Worm (Caenorhabditis elegans): ENCODE data around the gene clec-158.

clec-158 gene

ce11 chrIII:6816930-6817329 lies 42.5 kb downstream of the clec-158 start, which contains the start of gene F28F5.4:
Gene F28F5.4, minus strand, starts transcription at chrIII:6817033.
- TF ChIP-seq hlh-30 (tag; optimal IDR thresholded peaks at IDR 0.05; ENCODE audit: insufficient read depth), result no peak
- no peak for TF ChIP-seq F13H6.1 (tag; optimal IDR thresholded peaks at IDR 0.05)
- TF ChIP-seq ceh-19 (GFP tag; optimal IDR thresholded peaks at IDR 0.05), result no peak
- TF ChIP-seq Y22D7AL.16 (tag; optimal IDR thresholded peaks at IDR 0.05), result no peak
- TF ChIP-seq dmd-4 (tag; optimal IDR thresholded peaks at IDR 0.05; ENCODE audit: borderline replicate concordance), result no peak
- no peak for TF ChIP-seq sox-2 (GFP tag; IDR thresholded peaks at IDR 0.05)
- TF ChIP-seq fkh-10 (GFP tag; optimal IDR thresholded peaks at IDR 0.05), result no peak
- TF ChIP-seq sox-4 (tag; optimal IDR thresholded peaks at IDR 0.05), result no peak
- no peak for TF ChIP-seq zip-5 (tag; optimal IDR thresholded peaks at IDR 0.05)
- TF ChIP-seq unc-3 (GFP tag; conservative IDR thresholded peaks at IDR 0.05), result no peak
- TF ChIP-seq unc-3 (tag; optimal IDR thresholded peaks at IDR 0.05), result no peak
- no peak for TF ChIP-seq sdc-2 (tag; optimal IDR thresholded peaks at IDR 0.05)
- no peak for TF ChIP-seq madf-2 (tag; optimal IDR thresholded peaks at IDR 0.05)
- TF ChIP-seq pha-4 (tag; optimal IDR thresholded peaks at IDR 0.05), result no peak
- no peak for TF ChIP-seq fkh-6 (tag; optimal IDR thresholded peaks at IDR 0.05)
- no peak for TF ChIP-seq ceh-2 (tag; optimal IDR thresholded peaks at IDR 0.05)
- no peak for TF ChIP-seq C08G9.2 (tag; optimal IDR thresholded peaks at IDR 0.05)
